Worm (Caenorhabditis elegans) whole organism, L2 larva: ENCODE results near the gene srh-44.

ENCODE experiments used
- C34F6.9 ChIP-seq: fragments of 150-350 bp; optimal IDR thresholded peaks from 2 replicates; lab custom pipeline; 2014; ENCODE audit warnings: missing biosample characterization, missing genetic modification characterization
- F13H6.1 ChIP-seq: sonication (generic microtip); optimal IDR thresholded peaks from 2 replicates; lab custom pipeline; 2016; ENCODE audit warnings: missing genetic modification characterization, missing compliant biosample characterization
- R02D3.7 ChIP-seq: fragments of 150-350 bp; optimal IDR thresholded peaks from 2 replicates; lab custom pipeline; 2014; ENCODE audit warnings: missing biosample characterization, missing genetic modification characterization
- alr-1 ChIP-seq: fragments of 150-350 bp; optimal IDR thresholded peaks from 2 replicates; lab custom pipeline; 2014; ENCODE audit warnings: missing biosample characterization, missing genetic modification characterization
- aly-2 ChIP-seq: fragments of 150-350 bp; optimal IDR thresholded peaks from 2 replicates; lab custom pipeline; 2014; ENCODE audit warnings: missing biosample characterization, missing genetic modification characterization
- ama-1 ChIP-seq: fragments of 150-350 bp; optimal IDR thresholded peaks from 2 replicates; lab custom pipeline; 2018; ENCODE audit warnings: inconsistent platforms
- blmp-1 ChIP-seq: sonication (generic microtip); optimal IDR thresholded peaks from 2 replicates; lab custom pipeline; 2017; ENCODE audit warnings: missing genetic modification characterization, mild to moderate bottlenecking, missing compliant biosample characterization, antibody characterized with exemption, moderate library complexity; ENCODE audit not compliant: insufficient read depth
- ceh-16 ChIP-seq: fragments of 150-350 bp; optimal IDR thresholded peaks from 2 replicates; lab custom pipeline; 2014; ENCODE audit warnings: missing biosample characterization, missing genetic modification characterization
- crh-2 ChIP-seq: sonication (generic microtip); optimal IDR thresholded peaks from 2 replicates; lab custom pipeline; 2017; ENCODE audit warnings: missing biosample characterization, missing genetic modification characterization
- dmd-4 ChIP-seq: sonication (generic microtip); optimal IDR thresholded peaks from 2 replicates; lab custom pipeline; 2017; ENCODE audit warnings: missing biosample characterization, missing genetic modification characterization
- egl-27 ChIP-seq: sonication (generic microtip); optimal IDR thresholded peaks from 3 replicates; lab custom pipeline; 2017; ENCODE audit warnings: missing biosample characterization, missing genetic modification reagents, missing genetic modification characterization
- elt-1 ChIP-seq: fragments of 150-350 bp; optimal IDR thresholded peaks from 2 replicates; lab custom pipeline; 2014; ENCODE audit warnings: missing biosample characterization, missing genetic modification characterization
- fos-1 ChIP-seq: fragments of 150-350 bp; optimal IDR thresholded peaks from 2 replicates; lab custom pipeline; 2014; ENCODE audit warnings: missing biosample characterization, missing genetic modification characterization
- gmeb-1 ChIP-seq: fragments of 150-350 bp; optimal IDR thresholded peaks from 2 replicates; lab custom pipeline; 2014; ENCODE audit warnings: missing biosample characterization, missing genetic modification characterization
- lin-11 ChIP-seq: fragments of 150-350 bp; sonication (generic microtip); optimal IDR thresholded peaks from 2 replicates; lab custom pipeline; 2014; ENCODE audit warnings: missing biosample characterization, missing genetic modification characterization, inconsistent platforms, mixed read lengths
- lsy-2 ChIP-seq, 2 experiments: fragments of 150-350 bp in 1 of 2; sonication (generic microtip) in 1 of 2; optimal IDR thresholded peaks; 2 replicates each; lab custom pipeline; 2014 to 2017; ENCODE audit warnings: missing biosample characterization in 2 of 2, missing genetic modification characterization in 2 of 2
- mdl-1 ChIP-seq, 2 experiments: fragments of 150-350 bp in 1 of 2; sonication (generic microtip) in 1 of 2; optimal IDR thresholded peaks; 2 replicates each; lab custom pipeline; 2017; ENCODE audit warnings: missing biosample characterization in 2 of 2, missing genetic modification characterization in 2 of 2
- nhr-11 ChIP-seq: fragments of 150-350 bp; optimal IDR thresholded peaks from 2 replicates; lab custom pipeline; 2014; ENCODE audit warnings: missing biosample characterization, missing genetic modification characterization
- nhr-12 ChIP-seq: fragments of 150-350 bp; optimal IDR thresholded peaks from 2 replicates; lab custom pipeline; 2014; ENCODE audit warnings: missing biosample characterization, missing genetic modification characterization
- nhr-129 ChIP-seq: fragments of 150-350 bp; optimal IDR thresholded peaks from 2 replicates; lab custom pipeline; 2014; ENCODE audit warnings: missing biosample characterization, missing genetic modification characterization
- nhr-21 ChIP-seq: fragments of 150-350 bp; optimal IDR thresholded peaks from 2 replicates; lab custom pipeline; 2014; ENCODE audit warnings: missing biosample characterization, missing genetic modification characterization
- nhr-23 ChIP-seq: fragments of 150-350 bp; optimal IDR thresholded peaks from 2 replicates; lab custom pipeline; 2014; ENCODE audit warnings: missing biosample characterization, missing genetic modification reagents, missing genetic modification characterization
- nhr-25 ChIP-seq: fragments of 150-350 bp; sonication (generic microtip); optimal IDR thresholded peaks from 3 replicates; lab custom pipeline; 2014; ENCODE audit warnings: missing biosample characterization, missing genetic modification characterization
- nhr-6 ChIP-seq: fragments of 150-350 bp; optimal IDR thresholded peaks from 2 replicates; lab custom pipeline; 2014; ENCODE audit warnings: missing biosample characterization, missing genetic modification characterization
- nhr-77 ChIP-seq: fragments of 150-350 bp; optimal IDR thresholded peaks from 2 replicates; lab custom pipeline; 2014; ENCODE audit warnings: missing biosample characterization, missing genetic modification characterization
- peb-1 ChIP-seq: fragments of 150-350 bp; optimal IDR thresholded peaks from 2 replicates; lab custom pipeline; 2014; ENCODE audit warnings: missing biosample characterization, missing genetic modification characterization
- skn-1 ChIP-seq: sonication (generic microtip); optimal IDR thresholded peaks from 2 replicates; lab custom pipeline; 2017; ENCODE audit warnings: missing biosample characterization, missing genetic modification characterization
- sma-3 ChIP-seq: sonication (generic microtip); optimal IDR thresholded peaks from 2 replicates; lab custom pipeline; 2016; ENCODE audit warnings: missing genetic modification reagents, missing genetic modification characterization, missing compliant biosample characterization
- sma-9 ChIP-seq, 2 experiments: fragments of 150-350 bp in 1 of 2; sonication (generic microtip) in 1 of 2; optimal IDR thresholded peaks; 2 replicates each; lab custom pipeline; 2014 to 2016; ENCODE audit warnings: missing genetic modification characterization in 2 of 2, mild to moderate bottlenecking in 1 of 2, missing biosample characterization in 1 of 2, missing compliant biosample characterization in 1 of 2, missing genetic modification reagents in 1 of 2, moderate library complexity in 1 of 2
- snpc-4 ChIP-seq: fragments of 150-350 bp; optimal IDR thresholded peaks from 2 replicates; lab custom pipeline; 2014; ENCODE audit warnings: missing biosample characterization, missing genetic modification characterization
- unc-39 ChIP-seq: fragments of 150-350 bp; optimal IDR thresholded peaks from 2 replicates; lab custom pipeline; 2014; ENCODE audit warnings: missing biosample characterization, missing genetic modification characterization
- unc-62 ChIP-seq: fragments of 150-350 bp; optimal IDR thresholded peaks from 2 replicates; lab custom pipeline; 2014; ENCODE audit warnings: missing biosample characterization, missing genetic modification reagents, missing genetic modification characterization
- zag-1 ChIP-seq: fragments of 150-350 bp; optimal IDR thresholded peaks from 2 replicates; lab custom pipeline; 2014; ENCODE audit warnings: missing biosample characterization, missing genetic modification characterization
- ztf-1 ChIP-seq: fragments of 200-800 bp; sonication (Bioruptor generic); conservative IDR thresholded peaks from 2 replicates; pipeline ENCODE4 v1.3.6; 2022; ENCODE audit warnings: missing genetic modification characterization, missing compliant biosample characterization
- ztf-11 ChIP-seq: sonication (generic microtip); optimal IDR thresholded peaks from 2 replicates; lab custom pipeline; 2017; ENCODE audit warnings: missing biosample characterization, missing genetic modification characterization
- ztf-4 ChIP-seq: fragments of 150-350 bp; optimal IDR thresholded peaks from 2 replicates; lab custom pipeline; 2014; ENCODE audit warnings: missing biosample characterization, missing genetic modification characterization

Gene srh-44

ce11 chrII:11484600-11484999, 30.3 kb upstream of the srh-44 start (continued):
- TF ChIP-seq ztf-11 (tag; lab: Kevin White, UChicago) (no peak), nhr-6 (peak; percentile 23), blmp-1 (tag; lab: Kevin White, UChicago) (no peak), F13H6.1 (tag; lab: Kevin White, UChicago) (peak; percentile 48), alr-1 (tag; lab: Kevin White, UChicago) (no peak), ztf-4 (peak; percentile 59), elt-1 (tag; lab: Kevin White, UChicago) (no peak), peb-1 (tag; lab: Kevin White, UChicago) (no peak), sma-3 (GFP tag; lab: Kevin White, UChicago) (peak; percentile 67)

ce11 chrII:11485200-11485599, 29.7 kb upstream of the srh-44 start, which contains the start of gene twk-5:
TSS of gene twk-5 (minus strand) at chrII:11485300.
- TF ChIP-seq blmp-1 (tag; lab: Kevin White, UChicago) (peak; percentile 8), R02D3.7 (tag; lab: Kevin White, UChicago) (no peak)

DNA sequence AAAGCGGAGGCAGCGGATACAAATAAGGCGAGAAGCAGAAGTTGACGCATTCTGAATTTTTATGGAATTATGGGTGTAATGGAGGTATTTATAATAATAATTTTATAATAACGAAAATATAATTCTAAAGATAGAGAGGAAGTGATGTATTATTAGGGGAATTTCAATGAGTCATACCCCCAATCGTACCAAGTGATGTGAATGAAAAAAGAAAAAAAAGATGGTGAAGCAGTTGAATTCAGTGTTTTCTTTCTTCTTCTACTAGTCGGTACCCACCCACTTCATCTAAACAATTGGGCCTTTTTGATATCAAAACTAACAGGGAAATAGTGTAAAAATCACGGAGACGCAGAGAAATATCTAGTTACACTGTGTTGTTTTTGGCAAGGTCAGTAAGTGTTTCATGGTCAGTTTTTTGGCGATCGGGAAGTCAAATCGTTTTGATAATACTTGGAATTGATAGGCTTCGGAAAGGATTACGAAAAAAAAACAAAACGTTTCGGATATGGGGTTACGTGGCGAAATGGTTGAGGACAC, 28.1 kb upstream of the srh-44 start, which contains the start of gene ttr-18:
Gene ttr-18, minus strand, starts transcription at position 51 of the 537 bp plus-strand sequence.
- TF ChIP-seq zag-1 (tag; lab: Kevin White, UChicago) (no peak), ama-1 (lab: Kevin White, UChicago) (no peak), sma-3 (GFP tag; lab: Kevin White, UChicago) (peak; percentile 13), lin-11 (tag; lab: Kevin White, UChicago) (no peak), nhr-25 (tag; lab: Kevin White, UChicago) (peak; percentile 19), egl-27 (no peak), elt-1 (tag; lab: Kevin White, UChicago) (no peak)

DNA sequence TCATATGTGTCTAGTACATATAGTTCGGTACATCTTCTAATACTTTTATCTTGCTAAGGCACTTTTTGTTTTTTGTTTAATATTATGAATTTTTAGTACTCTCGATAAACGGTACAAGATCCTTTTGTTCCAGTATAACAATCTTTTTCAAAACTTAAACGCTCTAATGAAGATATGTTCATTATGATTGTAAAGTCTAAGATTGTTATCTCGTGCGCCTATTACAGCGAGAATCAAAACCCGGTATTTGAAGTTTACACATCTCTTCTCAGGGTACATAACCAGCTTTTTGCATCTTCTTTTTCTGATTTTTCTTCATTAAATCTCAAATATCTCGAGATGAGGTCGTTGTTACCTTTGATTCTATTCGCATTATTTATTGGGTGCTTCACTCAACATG, 26.9 kb upstream of the srh-44 start, which contains the start of gene B0334.13:
Gene B0334.13, plus strand, starts transcription at position 301 of the 400 bp plus-strand sequence.
- TF ChIP-seq ama-1 (lab: Kevin White, UChicago) (no peak), peb-1 (tag; lab: Kevin White, UChicago) (no peak), ceh-16 (no peak), lsy-2 (tag; optimal IDR thresholded peaks at IDR 0.05; lab: Kevin White, UChicago) (no peak), unc-62 (GFP tag; lab: Kevin White, UChicago) (no peak), nhr-77 (tag; lab: Kevin White, UChicago) (no peak), fos-1 (tag; lab: Kevin White, UChicago) (no peak), unc-39 (tag; lab: Kevin White, UChicago) (no peak), nhr-129 (tag; lab: Kevin White, UChicago) (no peak), snpc-4 (tag; lab: Kevin White, UChicago) (no peak), ztf-1 (GFP tag; lab: Robert Waterston, UW) (no peak), lin-11 (tag; lab: Kevin White, UChicago) (no peak), ztf-4 (no peak), nhr-25 (tag; lab: Kevin White, UChicago) (no peak), alr-1 (tag; lab: Kevin White, UChicago) (no peak), aly-2 (tag; lab: Kevin White, UChicago) (no peak), mdl-1 (tag; optimal IDR thresholded peaks at IDR 0.05; lab: Kevin White, UChicago) (no peak), zag-1 (tag; lab: Kevin White, UChicago) (no peak)

DNA sequence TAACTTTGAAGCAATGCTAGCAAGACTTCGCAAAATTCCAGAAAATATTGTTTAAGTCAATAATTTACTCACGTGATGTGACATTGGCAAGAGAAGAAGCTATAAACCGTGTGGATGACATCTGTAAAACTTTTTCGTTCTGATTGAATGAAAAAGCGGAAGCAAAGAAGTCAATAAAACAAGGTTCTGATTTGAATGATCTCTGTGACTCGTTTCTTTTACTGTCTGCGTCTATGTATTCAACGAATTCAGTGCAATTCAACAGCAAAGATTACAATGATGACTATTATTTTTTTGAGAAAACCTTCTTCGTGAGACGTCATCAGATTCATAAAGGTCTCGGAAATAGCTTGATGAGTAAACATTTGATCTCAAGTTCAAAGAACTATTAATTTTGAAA, 22.0 kb upstream of the srh-44 start, which contains the start of gene hacl-1:
Gene hacl-1, minus strand, starts transcription at position 121 of the 400 bp plus-strand sequence.
- TF ChIP-seq nhr-12 (tag; lab: Kevin White, UChicago) (no peak), ztf-4 (peak; percentile 7), nhr-21 (tag; lab: Kevin White, UChicago) (peak; percentile 68), elt-1 (tag; lab: Kevin White, UChicago) (no peak), ztf-11 (tag; lab: Kevin White, UChicago) (no peak), C34F6.9 (tag; lab: Kevin White, UChicago) (peak; percentile 19), ceh-16 (no peak), dmd-4 (no peak), egl-27 (no peak), nhr-25 (tag; lab: Kevin White, UChicago) (peak; percentile 71), gmeb-1 (tag; lab: Kevin White, UChicago) (no peak), nhr-11 (tag; lab: Kevin White, UChicago) (no peak), crh-2 (tag; lab: Kevin White, UChicago) (peak; percentile 63), fos-1 (tag; lab: Kevin White, UChicago) (peak; percentile 35), sma-9 (GFP tag; optimal IDR thresholded peaks at IDR 0.05; lab: Kevin White, UChicago) (peak; percentile 12), sma-9 (tag; optimal IDR thresholded peaks at IDR 0.05; lab: Kevin White, UChicago) (no peak), lin-11 (tag; lab: Kevin White, UChicago) (no peak), unc-39 (tag; lab: Kevin White, UChicago) (no peak), skn-1 (tag; lab: Kevin White, UChicago) (no peak), sma-3 (GFP tag; lab: Kevin White, UChicago) (peak; percentile 63), R02D3.7 (tag; lab: Kevin White, UChicago) (no peak), nhr-23 (tag; lab: Kevin White, UChicago) (no peak), zag-1 (tag; lab: Kevin White, UChicago) (no peak), lsy-2 (tag; optimal IDR thresholded peaks at IDR 0.05; lab: Kevin White, UChicago) (peak; percentile 0 to 38)
- TF ChIP-seq, all 48 proteins: peak for 9
